Fruit fly (Drosophila melanogaster): ENCODE data around the gene TfIIFalpha.

TfIIFalpha gene

dm6 chr3R:6427619-6428378 lies 47.5 kb downstream of the TfIIFalpha start (continued):
- TF ChIP-seq NC2β (GFP tag; optimal IDR thresholded peaks at IDR 0.05) (peak; percentile 47), CG18011 (GFP tag; optimal IDR thresholded peaks at IDR 0.05) (no peak), sisA (GFP tag; IDR thresholded peaks at IDR 0.05) (peak; percentile 86), kah (GFP tag; optimal IDR thresholded peaks at IDR 0.05) (peak; percentile 41), h (optimal IDR thresholded peaks at IDR 0.05) (no peak), CG14014 (GFP tag; IDR thresholded peaks at IDR 0.05) (peak; percentile 38; the same call in 1 of the 2 replicates), CG17829 (tag; optimal IDR thresholded peaks at IDR 0.05) (peak; percentile 77), schlank (tag; optimal IDR thresholded peaks at IDR 0.05) (no peak), Bdp1 (GFP tag; optimal IDR thresholded peaks at IDR 0.05) (peak; percentile 19), Deaf1 (tag; optimal IDR thresholded peaks at IDR 0.05) (peak; percentile 21), Mad (GFP tag; optimal IDR thresholded peaks at IDR 0.05) (peak; percentile 41), cg (GFP tag; optimal IDR thresholded peaks at IDR 0.05) (no peak), caup (GFP tag; optimal IDR thresholded peaks at IDR 0.05; ENCODE audit: severe bottlenecking) (peak; percentile 44), Dek (tag; optimal IDR thresholded peaks at IDR 0.05) (peak; percentile 25), Ssrp (tag; optimal IDR thresholded peaks at IDR 0.05) (peak; percentile 57), gsb (GFP tag; IDR thresholded peaks at IDR 0.05) (no peak), sr (GFP tag; IDR thresholded peaks at IDR 0.05) (no peak), Nf-YA (GFP tag; IDR thresholded peaks at IDR 0.05) (peak; percentile 65), tna (GFP tag; IDR thresholded peaks at IDR 0.05; ENCODE audit: partially characterized antibody) (no peak), Xbp1 (GFP tag; optimal IDR thresholded peaks at IDR 0.05) (peak; percentile 68), cwo (GFP tag; optimal IDR thresholded peaks at IDR 0.05) (peak; percentile 54), sna (GFP tag; IDR thresholded peaks at IDR 0.05; ENCODE audit: partially characterized antibody) (no peak), CG12071 (GFP tag; optimal IDR thresholded peaks at IDR 0.05) (peak; percentile 52), wek (GFP tag; optimal IDR thresholded peaks at IDR 0.05) (no peak), gcm2 (GFP tag; optimal IDR thresholded peaks at IDR 0.05) (no peak), crc (GFP tag; optimal IDR thresholded peaks at IDR 0.05) (no peak), Rfx (GFP tag; IDR thresholded peaks at IDR 0.05) (peak; percentile 51; the same call in 1 of the 2 replicates), CG30431 (GFP tag; optimal IDR thresholded peaks at IDR 0.05) (peak; percentile 49), ind (GFP tag; optimal IDR thresholded peaks at IDR 0.05) (peak; percentile 53), Asciz (GFP tag; optimal IDR thresholded peaks at IDR 0.05) (peak; percentile 75), oc (tag; optimal IDR thresholded peaks at IDR 0.05) (peak; percentile 69), CG4328 (GFP tag; optimal IDR thresholded peaks at IDR 0.05) (no peak), CG4707 (GFP tag; optimal IDR thresholded peaks at IDR 0.05) (peak; percentile 40), CG7372 (GFP tag; IDR thresholded peaks at IDR 0.05) (peak; percentile 39), Nf-YC (tag; optimal IDR thresholded peaks at IDR 0.05) (no peak), CG6683 (GFP tag; optimal IDR thresholded peaks at IDR 0.05) (peak; percentile 48), CG10321 (GFP tag; IDR thresholded peaks at IDR 0.05) (no peak), CG17359 (tag; optimal IDR thresholded peaks at IDR 0.05) (peak; percentile 72), CG1792 (GFP tag; optimal IDR thresholded peaks at IDR 0.05) (peak; percentile 17), Elba2 (GFP tag; optimal IDR thresholded peaks at IDR 0.05) (no peak), Dbx (GFP tag; IDR thresholded peaks at IDR 0.05) (no peak), ken (GFP tag; IDR thresholded peaks at IDR 0.05) (no peak), br (optimal IDR thresholded peaks at IDR 0.05) (no peak), Hr51 (GFP tag; optimal IDR thresholded peaks at IDR 0.05) (peak; percentile 14 to 77), CG3065 (GFP tag; optimal IDR thresholded peaks at IDR 0.05) (no peak), Adf1 (GFP tag; IDR thresholded peaks at IDR 0.05) (0 out of 2 replicates have a peak, but pooled peaks have one; percentile 5), Sry-β (GFP tag; optimal IDR thresholded peaks at IDR 0.05) (no peak), Sox102F (GFP tag; optimal IDR thresholded peaks at IDR 0.05) (peak; percentile 80), CG14860 (GFP tag; IDR thresholded peaks at IDR 0.05; ENCODE audit: partially characterized antibody) (no peak)

Measured in whole organism, embryonic.